Worm (Caenorhabditis elegans) whole organism, early embryonic: ENCODE data around the gene col-157.

Experiments used
- B0310.2 ChIP-seq: sonication (generic microtip); optimal IDR thresholded peaks from 2 replicates; lab custom pipeline; 2016; ENCODE audit warnings: mild to moderate bottlenecking, missing genetic modification characterization, missing compliant biosample characterization
- F13C5.2 ChIP-seq: sonication (generic microtip); optimal IDR thresholded peaks from 2 replicates; lab custom pipeline; 2017; ENCODE audit warnings: mild to moderate bottlenecking, missing genetic modification characterization, inconsistent platforms, missing compliant biosample characterization
- aly-1 ChIP-seq: sonication (generic microtip); optimal IDR thresholded peaks from 2 replicates; lab custom pipeline; 2016; ENCODE audit warnings: missing genetic modification characterization, missing compliant biosample characterization
- ama-1 ChIP-seq: fragments of 150-350 bp; optimal IDR thresholded peaks from 2 replicates; lab custom pipeline; 2014
- ceh-13 ChIP-seq: fragments of 200-800 bp; sonication (Bioruptor generic); optimal IDR thresholded peaks from 2 replicates; lab custom pipeline; 2018; ENCODE audit warnings: mild to moderate bottlenecking, missing genetic modification characterization, missing compliant biosample characterization
- ceh-36 ChIP-seq: sonication (generic microtip); optimal IDR thresholded peaks from 2 replicates; lab custom pipeline; 2016; ENCODE audit warnings: missing genetic modification characterization, inconsistent platforms, missing compliant biosample characterization
- ets-7 ChIP-seq: sonication (generic microtip); optimal IDR thresholded peaks from 2 replicates; lab custom pipeline; 2016; ENCODE audit warnings: missing genotype, missing genetic modification characterization, missing compliant biosample characterization
- flt-1 ChIP-seq: fragments of 200-800 bp; sonication (Bioruptor generic); IDR thresholded peaks from 2 replicates; pipeline ENCODE4 v1.3.6; 2022; ENCODE audit warnings: missing genetic modification characterization, missing compliant biosample characterization
- hmbx-1 ChIP-seq: sonication (generic microtip); optimal IDR thresholded peaks from 2 replicates; lab custom pipeline; 2016; ENCODE audit warnings: mild to moderate bottlenecking, missing genetic modification characterization, missing compliant biosample characterization
- hmg-4 ChIP-seq: fragments of 200-800 bp; sonication (Bioruptor generic); optimal IDR thresholded peaks from 2 replicates; lab custom pipeline; 2018; ENCODE audit warnings: mild to moderate bottlenecking, missing genetic modification characterization, missing compliant biosample characterization
- hnd-1 ChIP-seq: sonication (generic microtip); optimal IDR thresholded peaks from 2 replicates; lab custom pipeline; 2016; ENCODE audit warnings: missing genetic modification characterization, missing compliant biosample characterization
- pes-1 ChIP-seq: fragments of 200-800 bp; sonication (Bioruptor generic); IDR thresholded peaks from 2 replicates; pipeline ENCODE4 v1.3.6; 2022; ENCODE audit warnings: missing genetic modification reagents, missing genetic modification characterization, missing compliant biosample characterization
- scrt-1 ChIP-seq: fragments of 200-800 bp; sonication (Bioruptor generic); IDR thresholded peaks from 2 replicates; pipeline ENCODE4 v1.3.6; 2022; ENCODE audit warnings: missing genetic modification characterization, missing compliant biosample characterization
- sea-1 ChIP-seq: fragments of 200-800 bp; sonication (Bioruptor generic); conservative IDR thresholded peaks from 2 replicates; pipeline ENCODE4 v1.3.6; 2022; ENCODE audit warnings: missing genetic modification characterization, missing compliant biosample characterization
- tbx-11 ChIP-seq: fragments of 200-800 bp; sonication (Bioruptor generic); IDR thresholded peaks from 2 replicates; pipeline ENCODE4 v1.3.6; 2022; ENCODE audit warnings: missing genetic modification characterization, missing compliant biosample characterization
- tbx-37 ChIP-seq: fragments of 200-800 bp; sonication (Bioruptor generic); conservative IDR thresholded peaks from 2 replicates; pipeline ENCODE4 v1.3.6; 2022; ENCODE audit warnings: missing genetic modification reagents, missing genetic modification characterization, missing compliant biosample characterization
- tra-4 ChIP-seq: sonication (generic microtip); optimal IDR thresholded peaks from 2 replicates; lab custom pipeline; 2017; ENCODE audit warnings: missing genetic modification characterization, missing compliant biosample characterization

Gene col-157

ce11 chrV:11490382-11490781 lies 6.5 kb downstream of the col-157 start, which contains the start of gene dhs-19:
Gene dhs-19, minus strand, starts transcription at chrV:11490482.
- TF ChIP-seq hmg-4, result no peak
- TF ChIP-seq tbx-37 (GFP tag; lab: Robert Waterston, UW), result no peak
- TF ChIP-seq tra-4, result no peak
- TF ChIP-seq hmbx-1, result no peak
- no peak for TF ChIP-seq ceh-13
- TF ChIP-seq hnd-1 (tag; lab: Kevin White, UChicago), result no peak
- TF ChIP-seq tbx-11 (GFP tag; lab: Robert Waterston, UW), result no peak
- no peak for TF ChIP-seq F13C5.2
- TF ChIP-seq flt-1, result no peak
- TF ChIP-seq ceh-36 (tag; lab: Kevin White, UChicago), result no peak
- TF ChIP-seq scrt-1, result no peak
- TF ChIP-seq sea-1 (GFP tag; lab: Robert Waterston, UW), result no peak
- TF ChIP-seq ama-1 (lab: Kevin White, UChicago), result no peak
- TF ChIP-seq aly-1 (tag; lab: Kevin White, UChicago), result no peak
- TF ChIP-seq pes-1 (GFP tag; lab: Robert Waterston, UW), result no peak
- no peak for TF ChIP-seq ets-7 (tag; lab: Kevin White, UChicago)

- TF ChIP-seq hmbx-1 (no peak), tbx-11 (GFP tag; lab: Robert Waterston, UW) (no peak), ceh-13 (no peak), flt-1 (no peak), tra-4 (no peak), hnd-1 (tag; lab: Kevin White, UChicago) (no peak), sea-1 (GFP tag; lab: Robert Waterston, UW) (no peak), tbx-37 (GFP tag; lab: Robert Waterston, UW) (no peak), pes-1 (GFP tag; lab: Robert Waterston, UW) (no peak), F13C5.2 (no peak), scrt-1 (no peak), ama-1 (lab: Kevin White, UChicago) (no peak), aly-1 (tag; lab: Kevin White, UChicago) (no peak)
Observed at ce11 chrV:11492456-11492855, 8.6 kb downstream of the col-157 start, which contains the start of gene T11F9.21. Gene T11F9.21, plus strand, starts transcription at chrV:11492756.

- TF ChIP-seq hmg-4 (no peak), ceh-13 (no peak), hmbx-1 (no peak), tra-4 (no peak), F13C5.2 (no peak), scrt-1 (no peak), sea-1 (GFP tag; lab: Robert Waterston, UW) (no peak), ceh-36 (tag; lab: Kevin White, UChicago) (no peak), flt-1 (no peak), ets-7 (tag; lab: Kevin White, UChicago) (no peak), pes-1 (GFP tag; lab: Robert Waterston, UW) (no peak), B0310.2 (tag; lab: Kevin White, UChicago) (no peak)
Observed at ce11 chrV:11496283-11496682, 12.4 kb downstream of the col-157 start, which contains the start of gene htrl-1. Gene htrl-1, minus strand, starts transcription at chrV:11496383.

- TF ChIP-seq sea-1 (GFP tag; lab: Robert Waterston, UW) (no peak), hnd-1 (tag; lab: Kevin White, UChicago) (no peak), ceh-13 (no peak), B0310.2 (tag; lab: Kevin White, UChicago) (no peak), F13C5.2 (no peak), ceh-36 (tag; lab: Kevin White, UChicago) (no peak), hmbx-1 (no peak), hmg-4 (no peak), ama-1 (lab: Kevin White, UChicago) (no peak), flt-1 (no peak), tbx-11 (GFP tag; lab: Robert Waterston, UW) (no peak)
Observed at ce11 chrV:11497475-11497874, 13.6 kb downstream of the col-157 start.

ce11 chrV:11499786-11500185 lies 15.9 kb downstream of the col-157 start:
- TF ChIP-seq tra-4, result no peak
- TF ChIP-seq ama-1 (lab: Kevin White, UChicago), result no peak
- no peak for TF ChIP-seq flt-1
- no peak for TF ChIP-seq scrt-1
- no peak for TF ChIP-seq aly-1 (tag; lab: Kevin White, UChicago)
- TF ChIP-seq B0310.2 (tag; lab: Kevin White, UChicago), result no peak
- no peak for TF ChIP-seq F13C5.2
- TF ChIP-seq ceh-13, result no peak
- TF ChIP-seq pes-1 (GFP tag; lab: Robert Waterston, UW), result no peak
- TF ChIP-seq ets-7 (tag; lab: Kevin White, UChicago), result no peak
- no peak for TF ChIP-seq sea-1 (GFP tag; lab: Robert Waterston, UW)
- no peak for TF ChIP-seq hmbx-1
- no peak for TF ChIP-seq tbx-37 (GFP tag; lab: Robert Waterston, UW)
- TF ChIP-seq ceh-36 (tag; lab: Kevin White, UChicago), result no peak
- no peak for TF ChIP-seq tbx-11 (GFP tag; lab: Robert Waterston, UW)
- TF ChIP-seq hmg-4, result no peak
- TF ChIP-seq hnd-1 (tag; lab: Kevin White, UChicago), result no peak

- TF ChIP-seq sea-1 (GFP tag; lab: Robert Waterston, UW), result no peak
- no peak for TF ChIP-seq flt-1
- no peak for TF ChIP-seq aly-1 (tag; lab: Kevin White, UChicago)
- TF ChIP-seq ceh-36 (tag; lab: Kevin White, UChicago), result no peak
- no peak for TF ChIP-seq F13C5.2
- TF ChIP-seq ama-1 (lab: Kevin White, UChicago), result no peak
- TF ChIP-seq hmg-4, result no peak
Observed at ce11 chrV:11500980-11501379, 17.1 kb downstream of the col-157 start.

- TF ChIP-seq ets-7 (tag; lab: Kevin White, UChicago) (no peak), flt-1 (no peak), tbx-37 (GFP tag; lab: Robert Waterston, UW) (no peak), sea-1 (GFP tag; lab: Robert Waterston, UW) (no peak), ceh-36 (tag; lab: Kevin White, UChicago) (no peak), tra-4 (no peak), hmbx-1 (no peak), tbx-11 (GFP tag; lab: Robert Waterston, UW) (no peak), ama-1 (lab: Kevin White, UChicago) (no peak), B0310.2 (tag; lab: Kevin White, UChicago) (no peak), scrt-1 (no peak), F13C5.2 (no peak), aly-1 (tag; lab: Kevin White, UChicago) (no peak), pes-1 (GFP tag; lab: Robert Waterston, UW) (no peak), hmg-4 (no peak)
Observed at ce11 chrV:11503081-11503751, 19.4 kb downstream of the col-157 start, which contains the start of gene C55A6.12. Gene C55A6.12, minus strand, starts transcription at chrV:11503131.
